Fruit fly (Drosophila melanogaster): ENCODE results near the gene skd.

DNA sequence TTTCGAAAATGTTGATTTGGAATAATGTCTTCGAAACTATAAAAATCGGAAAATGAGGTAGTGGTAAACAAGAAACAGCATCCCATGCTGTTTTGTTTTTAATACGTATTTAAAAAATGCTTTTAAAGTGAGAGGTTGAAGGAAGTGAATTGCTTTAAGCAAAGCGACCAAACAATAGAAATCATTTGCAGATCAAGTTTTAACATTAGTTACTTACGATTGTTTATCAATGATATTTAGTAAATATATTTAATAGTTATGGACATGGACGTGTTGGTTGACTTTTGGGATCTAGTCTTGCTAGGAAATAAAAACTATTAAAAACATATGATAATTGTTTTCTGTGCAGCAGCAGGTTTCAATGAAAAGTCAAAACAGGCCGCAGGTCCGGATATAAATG is 29.1 kb upstream of the skd start:
- no peak for TF ChIP-seq CG9705 (GFP tag; optimal IDR thresholded peaks at IDR 0.05)
- TF ChIP-seq Hr78 (GFP tag; optimal IDR thresholded peaks at IDR 0.05): no peak
- TF ChIP-seq Dif (GFP tag; optimal IDR thresholded peaks at IDR 0.05; ENCODE audit: partially characterized antibody): no peak
- no peak for TF ChIP-seq Hnf4 (GFP tag; optimal IDR thresholded peaks at IDR 0.05)
- TF ChIP-seq psq (GFP tag; optimal IDR thresholded peaks at IDR 0.05): no peak
